Worm (Caenorhabditis elegans) whole organism, mixed stage, embryonic: Measurements from ENCODE around the gene cdh-3.

Experiments used
- bed-3 ChIP-seq: fragments of 200-800 bp; sonication (Bioruptor generic); optimal IDR thresholded peaks from 3 replicates; lab custom pipeline; 2018; ENCODE audit warnings: mild to moderate bottlenecking, missing genetic modification characterization, moderate library complexity, missing compliant biosample characterization
- blmp-1 ChIP-seq: fragments of 150-350 bp; optimal IDR thresholded peaks from 2 replicates; lab custom pipeline; 2014; ENCODE audit warnings: missing biosample characterization, missing genetic modification characterization
- ceh-43 ChIP-seq: fragments of 200-800 bp; sonication (Bioruptor generic); optimal IDR thresholded peaks from 2 replicates; lab custom pipeline; 2018; ENCODE audit warnings: mild to moderate bottlenecking, missing genetic modification characterization, moderate library complexity, missing compliant biosample characterization
- ceh-83 ChIP-seq: fragments of 200-800 bp; sonication (Bioruptor generic); optimal IDR thresholded peaks from 2 replicates; lab custom pipeline; 2018; ENCODE audit warnings: mild to moderate bottlenecking, missing genetic modification characterization, missing compliant biosample characterization
- ces-1 ChIP-seq: fragments of 150-350 bp; optimal IDR thresholded peaks from 2 replicates; lab custom pipeline; 2014; ENCODE audit warnings: missing biosample characterization, missing genetic modification reagents, missing genetic modification characterization
- cnd-1 ChIP-seq: fragments of 200-800 bp; sonication (Bioruptor generic); optimal IDR thresholded peaks from 2 replicates; lab custom pipeline; 2018; ENCODE audit warnings: mild to moderate bottlenecking, missing genetic modification characterization, missing compliant biosample characterization
- drap-1 ChIP-seq: fragments of 200-800 bp; sonication (Bioruptor generic); optimal IDR thresholded peaks from 3 replicates; lab custom pipeline; 2018; ENCODE audit warnings: mild to moderate bottlenecking, missing genetic modification characterization, missing compliant biosample characterization
- elt-1 ChIP-seq: sonication (generic microtip); optimal IDR thresholded peaks from 2 replicates; lab custom pipeline; 2017; ENCODE audit warnings: missing genetic modification characterization, mild to moderate bottlenecking, missing compliant biosample characterization, antibody characterized with exemption, moderate library complexity, borderline replicate concordance; ENCODE audit not compliant: insufficient read depth
- elt-3 ChIP-seq: fragments of 150-350 bp; optimal IDR thresholded peaks from 2 replicates; lab custom pipeline; 2014; ENCODE audit warnings: missing biosample characterization, missing genetic modification characterization
- ham-2 ChIP-seq: fragments of 200-800 bp; sonication (Bioruptor generic); optimal IDR thresholded peaks from 2 replicates; lab custom pipeline; 2018; ENCODE audit warnings: mild to moderate bottlenecking, missing genetic modification characterization, missing compliant biosample characterization
- lin-13 ChIP-seq: fragments of 150-350 bp; optimal IDR thresholded peaks from 2 replicates; lab custom pipeline; 2014; ENCODE audit warnings: missing biosample characterization, missing genetic modification characterization
- lin-32 ChIP-seq: fragments of 200-800 bp; sonication (Bioruptor generic); optimal IDR thresholded peaks from 2 replicates; lab custom pipeline; 2018; ENCODE audit warnings: mild to moderate bottlenecking, missing genetic modification characterization, missing compliant biosample characterization
- lsy-2 ChIP-seq: fragments of 150-350 bp; optimal IDR thresholded peaks from 2 replicates; lab custom pipeline; 2014; ENCODE audit warnings: missing biosample characterization, missing genetic modification characterization
- mab-5 ChIP-seq: fragments of 150-350 bp; optimal IDR thresholded peaks from 2 replicates; lab custom pipeline; 2014; ENCODE audit warnings: missing biosample characterization, missing genetic modification characterization
- mep-1 ChIP-seq: fragments of 150-350 bp; optimal IDR thresholded peaks from 2 replicates; lab custom pipeline; 2017; ENCODE audit warnings: missing biosample characterization, missing genetic modification reagents, missing genetic modification characterization, inconsistent platforms
- mls-2 ChIP-seq: sonication (generic microtip); optimal IDR thresholded peaks from 2 replicates; lab custom pipeline; 2016; ENCODE audit warnings: mild to moderate bottlenecking, missing genetic modification characterization, moderate library complexity, missing compliant biosample characterization
- nhr-12 ChIP-seq: fragments of 150-350 bp; optimal IDR thresholded peaks from 2 replicates; lab custom pipeline; 2014; ENCODE audit warnings: missing biosample characterization, missing genetic modification characterization
- nhr-2 ChIP-seq: fragments of 150-350 bp; optimal IDR thresholded peaks from 2 replicates; lab custom pipeline; 2014; ENCODE audit warnings: missing biosample characterization, missing genetic modification characterization
- pha-4 ChIP-seq: fragments of 150-350 bp; optimal IDR thresholded peaks from 2 replicates; lab custom pipeline; 2018; ENCODE audit warnings: missing biosample characterization, missing genetic modification reagents, missing genetic modification characterization
- snpc-4 ChIP-seq: fragments of 150-350 bp; optimal IDR thresholded peaks from 2 replicates; lab custom pipeline; 2014; ENCODE audit warnings: missing biosample characterization, missing genetic modification characterization
- tbx-8 ChIP-seq: fragments of 200-800 bp; sonication (Bioruptor generic); optimal IDR thresholded peaks from 2 replicates; lab custom pipeline; 2018; ENCODE audit warnings: mild to moderate bottlenecking, missing genetic modification characterization, moderate library complexity, missing compliant biosample characterization
- unc-120 ChIP-seq: sonication (generic microtip); optimal IDR thresholded peaks from 2 replicates; lab custom pipeline; 2017; ENCODE audit warnings: missing genetic modification characterization, missing compliant biosample characterization; ENCODE audit not compliant: poor library complexity, severe bottlenecking
- unc-39 ChIP-seq: fragments of 150-350 bp; optimal IDR thresholded peaks from 2 replicates; lab custom pipeline; 2014; ENCODE audit warnings: missing biosample characterization, missing genetic modification characterization
- unc-62 ChIP-seq: fragments of 150-350 bp; optimal IDR thresholded peaks from 2 replicates; lab custom pipeline; 2014; ENCODE audit warnings: missing biosample characterization, missing genetic modification reagents, missing genetic modification characterization
- zip-8 ChIP-seq: fragments of 150-350 bp; optimal IDR thresholded peaks from 2 replicates; lab custom pipeline; 2014; ENCODE audit warnings: missing biosample characterization, missing genetic modification characterization
- ztf-11 ChIP-seq: fragments of 150-350 bp; optimal IDR thresholded peaks from 2 replicates; lab custom pipeline; 2014; ENCODE audit warnings: missing biosample characterization, missing genetic modification characterization

The cdh-3 gene

DNA sequence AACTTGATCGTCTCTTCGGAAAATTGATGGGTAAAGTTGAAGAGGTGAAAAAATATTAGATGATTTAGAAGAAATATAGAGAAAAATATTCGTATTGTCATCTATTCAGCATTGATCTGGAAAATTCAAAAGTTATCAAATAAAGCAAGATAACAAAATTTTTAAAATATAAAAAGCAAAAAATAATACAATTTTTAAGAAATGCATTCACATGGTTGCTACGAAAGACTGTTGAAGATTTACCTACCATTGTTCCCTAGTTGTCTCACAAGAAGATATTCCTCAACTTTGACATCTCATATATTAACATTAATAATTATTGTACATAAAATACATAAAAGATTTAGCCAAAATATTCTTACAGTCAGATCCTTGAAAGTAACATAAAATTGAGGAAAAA is at the start of gene cdh-3:
TSS of gene cdh-3 (minus strand) at position 101 of the 400 bp plus-strand sequence.
- TF ChIP-seq unc-62 (GFP tag; lab: Kevin White, UChicago), result no peak
- TF ChIP-seq elt-1, result no peak
- no peak for TF ChIP-seq ztf-11
- TF ChIP-seq elt-3, result no peak
- TF ChIP-seq unc-39 (tag; lab: Kevin White, UChicago), result no peak
- TF ChIP-seq lsy-2, result no peak
- no peak for TF ChIP-seq mep-1
- TF ChIP-seq nhr-12, result no peak
- TF ChIP-seq mls-2 (tag; lab: Kevin White, UChicago), result no peak
- TF ChIP-seq snpc-4, result no peak
- TF ChIP-seq tbx-8 (GFP tag; lab: Kevin White, UChicago), result no peak
- TF ChIP-seq drap-1, result no peak
- TF ChIP-seq ceh-83 (GFP tag; lab: Kevin White, UChicago), result no peak
- no peak for TF ChIP-seq bed-3
- no peak for TF ChIP-seq pha-4 (tag; lab: Kevin White, UChicago)

DNA sequence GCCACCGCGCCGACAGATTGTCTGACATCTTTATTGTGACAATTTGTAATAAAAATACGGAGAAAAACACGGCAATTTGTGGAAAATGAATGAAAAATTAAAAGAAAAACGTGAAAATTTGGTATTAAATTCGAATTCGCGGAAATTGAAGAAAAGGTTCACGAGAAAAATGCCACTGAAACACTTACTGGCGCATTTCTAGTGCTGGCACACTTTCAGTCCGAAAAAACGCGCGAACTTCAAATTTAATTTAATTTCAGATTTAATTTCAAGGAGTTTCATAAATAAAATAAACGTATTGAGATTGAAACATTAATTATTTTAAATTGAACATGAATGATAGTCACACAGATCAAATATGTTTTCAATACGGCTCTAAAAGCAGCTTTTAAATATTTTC is 41.1 kb upstream of the cdh-3 start, which contains the start of gene cyk-7:
TSS of gene cyk-7 (minus strand) at position 99 of the 400 bp plus-strand sequence.
- TF ChIP-seq nhr-2 (no peak), ces-1 (GFP tag; lab: Kevin White, UChicago) (no peak), ham-2 (GFP tag; lab: Kevin White, UChicago) (no peak)

DNA sequence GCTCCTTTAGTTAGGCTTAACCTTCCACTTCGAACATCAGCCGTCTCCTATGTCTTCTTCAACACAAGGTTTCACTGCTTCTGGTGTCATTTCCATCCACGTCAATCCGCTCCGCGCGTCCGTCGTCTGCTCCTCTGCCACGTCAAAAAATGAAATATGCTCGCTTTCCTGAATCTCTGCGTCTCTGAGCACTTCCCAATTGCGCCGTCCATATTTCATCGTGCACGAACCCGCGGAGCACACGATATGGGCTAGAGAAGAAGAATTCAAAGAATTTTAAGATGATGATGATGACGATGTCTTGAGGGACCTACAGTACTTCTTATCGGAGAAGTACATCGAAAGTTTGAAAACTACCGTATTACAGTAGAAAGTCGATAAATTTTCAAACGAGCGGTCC is 38.7 kb upstream of the cdh-3 start:
- TF ChIP-seq unc-62 (GFP tag; lab: Kevin White, UChicago), result no peak
- TF ChIP-seq elt-3, result no peak
- TF ChIP-seq ceh-43, result no peak

DNA sequence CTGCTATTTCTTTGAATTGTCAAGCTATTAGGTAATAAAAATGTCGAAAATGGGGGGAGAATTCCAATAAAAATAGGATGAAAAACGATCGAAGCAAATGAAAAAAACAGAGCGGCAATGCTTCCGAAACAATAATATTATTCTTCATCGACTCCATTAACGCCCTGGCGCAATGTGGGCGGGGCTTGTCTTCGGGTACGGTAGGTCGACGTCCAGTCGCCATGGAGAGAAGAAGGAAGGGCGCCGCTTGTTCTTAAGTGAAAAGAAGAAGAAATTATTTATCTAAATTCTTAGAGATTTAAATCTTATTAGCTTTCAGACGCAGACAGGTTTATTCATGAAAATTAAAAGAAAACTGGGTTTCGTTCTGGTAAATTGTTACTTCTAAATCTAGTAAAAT is 38.0 kb upstream of the cdh-3 start:
- no peak for TF ChIP-seq mls-2 (tag; lab: Kevin White, UChicago)
- no peak for TF ChIP-seq drap-1
- no peak for TF ChIP-seq ztf-11
- TF ChIP-seq lsy-2, result peak; percentile 83
- TF ChIP-seq, all 35 proteins: peak for 1

DNA sequence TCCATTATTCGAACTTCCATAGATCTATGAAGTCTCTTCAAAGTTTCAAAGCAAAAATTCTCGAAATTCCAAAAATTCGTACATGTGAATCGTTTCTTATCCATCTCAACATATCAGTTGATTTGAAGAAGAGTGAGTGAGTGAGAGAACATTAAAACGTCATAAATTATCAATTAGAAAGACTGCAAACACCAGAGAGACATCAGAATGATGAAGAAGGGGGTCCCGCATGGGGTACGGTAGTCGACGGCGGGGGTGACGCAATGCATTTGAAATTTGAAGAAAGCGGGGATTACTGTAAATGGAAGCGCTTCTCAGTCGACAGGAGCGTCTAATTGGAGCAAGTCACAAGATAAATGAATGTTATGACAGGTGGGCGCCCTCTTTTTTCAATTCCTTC is 36.3 kb upstream of the cdh-3 start:
- TF ChIP-seq unc-62 (GFP tag; lab: Kevin White, UChicago) (peak; percentile 63), nhr-2 (no peak), mab-5 (tag; lab: Kevin White, UChicago) (peak; percentile 51), snpc-4 (no peak), lsy-2 (peak; percentile 59), blmp-1 (tag; lab: Kevin White, UChicago) (no peak), cnd-1 (tag; lab: Kevin White, UChicago) (no peak), ceh-83 (GFP tag; lab: Kevin White, UChicago) (no peak)

DNA sequence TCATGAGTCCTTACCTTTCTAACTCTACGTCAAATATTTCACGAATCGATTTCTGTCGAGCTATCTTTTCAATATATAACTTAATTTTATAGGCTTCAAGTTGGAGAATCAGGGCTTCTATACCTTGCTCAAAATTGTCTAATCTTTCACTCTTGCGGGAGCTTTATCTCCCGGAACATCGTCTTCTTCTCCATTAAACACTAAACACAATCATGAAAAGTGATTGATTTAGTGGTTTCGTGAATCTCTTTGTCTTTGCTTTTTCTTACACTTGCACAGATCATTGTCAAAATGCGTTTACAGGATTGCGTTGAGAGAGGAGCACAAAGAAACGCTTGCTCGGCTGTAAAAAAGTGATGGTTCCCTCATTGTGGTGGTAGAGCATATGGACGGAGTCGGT is 34.2 kb upstream of the cdh-3 start:
- TF ChIP-seq elt-1 (no peak), mab-5 (tag; lab: Kevin White, UChicago) (peak; percentile 76)

DNA sequence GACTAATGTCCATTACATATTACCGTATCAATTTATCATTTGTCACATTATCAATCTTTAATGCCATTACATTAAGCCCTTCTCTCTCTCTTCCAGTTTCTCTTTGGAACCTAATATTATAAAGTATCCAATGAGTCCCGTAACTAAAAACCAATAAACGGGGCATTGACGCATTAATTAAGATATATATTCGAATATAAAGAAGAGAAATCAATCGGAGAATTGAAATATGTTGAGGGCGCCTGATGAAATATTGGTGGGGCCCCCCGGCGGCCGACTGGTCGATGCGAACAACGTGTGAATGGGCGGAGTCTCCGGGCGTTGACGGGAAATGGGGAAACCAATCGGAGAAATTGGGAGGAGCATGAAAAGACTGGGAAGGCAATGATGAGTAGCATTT is 30.0 kb upstream of the cdh-3 start:
- TF ChIP-seq lin-13 (tag; lab: Kevin White, UChicago) (no peak), snpc-4 (no peak), bed-3 (no peak), unc-120 (peak; percentile 11), tbx-8 (GFP tag; lab: Kevin White, UChicago) (no peak), mab-5 (tag; lab: Kevin White, UChicago) (peak; percentile 100), lsy-2 (peak; percentile 25), unc-62 (GFP tag; lab: Kevin White, UChicago) (peak; percentile 56), zip-8 (tag; lab: Kevin White, UChicago) (no peak)

DNA sequence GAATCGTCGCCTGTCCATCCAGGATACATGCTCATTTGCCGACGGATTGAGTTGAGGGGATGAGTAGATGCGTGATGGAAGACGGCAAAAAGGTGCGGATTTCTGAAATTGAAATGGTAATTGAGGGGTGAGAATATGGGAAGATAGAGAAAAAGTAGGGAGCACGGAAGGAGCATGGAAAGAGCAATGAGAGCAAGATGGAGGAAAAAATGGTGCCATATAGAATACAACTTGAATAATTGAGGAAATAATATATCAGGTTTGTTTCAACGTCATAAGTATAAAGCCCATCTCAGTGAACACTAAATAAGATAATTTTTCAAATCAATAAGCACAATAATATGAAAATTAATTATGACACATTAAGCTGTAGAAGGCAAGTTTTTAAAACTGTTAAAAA is 29.1 kb upstream of the cdh-3 start, which contains the start of gene mab-5:
TSS of gene mab-5 (minus strand) at position 101 of the 400 bp plus-strand sequence.
- TF ChIP-seq nhr-12 (no peak), ztf-11 (no peak), ceh-43 (no peak), pha-4 (tag; lab: Kevin White, UChicago) (no peak), lin-32 (GFP tag; lab: Kevin White, UChicago) (no peak), zip-8 (tag; lab: Kevin White, UChicago) (no peak), nhr-2 (no peak)
